Fruit fly (Drosophila melanogaster) S2 (cell line): Measurements from ENCODE around the gene Kap-alpha1.

Source experiments
- CG8478 ChIP-seq: fragments of >200 bp; optimal IDR thresholded peaks from 2 replicates; lab custom pipeline; 2018
- CTCF ChIP-seq, 2 experiments: fragments of >200 bp; optimal IDR thresholded peaks; 2 replicates each; lab custom pipeline; 2018

Kap-alpha1 gene

dm6 chr3L:19804908-19805307 is 2.1 kb upstream of the Kap-alpha1 start, which contains the start of the genes TORIP and Ccdc58:
Gene TORIP, minus strand, starts transcription at chr3L:19805080.
Gene Ccdc58, plus strand, starts transcription at chr3L:19805181.
- no peak for TF ChIP-seq CTCF (optimal IDR thresholded peaks at IDR 0.05; lab: Kevin White, UChicago)
- no peak for TF ChIP-seq CG8478 (lab: Kevin White, UChicago)

- TF ChIP-seq CG8478 (lab: Kevin White, UChicago) (no peak), CTCF (optimal IDR thresholded peaks at IDR 0.05; lab: Kevin White, UChicago) (no peak)
Observed at dm6 chr3L:19805895-19806294, 1.1 kb upstream of the Kap-alpha1 start, which contains the start of gene CG34116. Gene CG34116, minus strand, starts transcription at chr3L:19806036.

DNA sequence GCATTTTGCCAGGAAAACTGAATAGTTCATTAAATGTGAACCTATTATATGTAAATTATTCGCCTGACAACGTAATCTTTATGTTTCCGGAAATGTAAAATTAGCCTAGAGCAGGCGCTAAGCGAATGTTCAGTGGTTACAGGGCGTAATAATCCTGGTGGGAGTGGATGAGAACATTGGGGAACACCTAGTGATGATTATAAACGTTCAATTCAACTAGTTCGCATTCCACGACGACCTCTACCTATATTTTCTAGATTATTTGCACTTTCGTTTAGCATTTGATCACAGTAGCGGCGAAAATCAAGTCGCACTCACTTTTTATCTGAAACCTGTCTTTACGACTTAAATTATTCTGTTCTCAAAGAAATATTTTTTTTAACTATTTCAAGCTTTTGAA is 489 bp downstream of the Kap-alpha1 start:
- no peak for TF ChIP-seq CG8478 (lab: Kevin White, UChicago)
- TF ChIP-seq CTCF (optimal IDR thresholded peaks at IDR 0.05; lab: Kevin White, UChicago): no peak

- TF ChIP-seq CG8478 (lab: Kevin White, UChicago) (no peak), CTCF (optimal IDR thresholded peaks at IDR 0.05; lab: Kevin White, UChicago) (no peak)
Observed at dm6 chr3L:19812491-19812890, 5.5 kb downstream of the Kap-alpha1 start.

- TF ChIP-seq CG8478 (lab: Kevin White, UChicago): no peak
- no peak for TF ChIP-seq CTCF (optimal IDR thresholded peaks at IDR 0.05; lab: Kevin White, UChicago)
Observed at dm6 chr3L:19813075-19813903, 6.3 kb downstream of the Kap-alpha1 start, which contains the start of gene Cyp305a1. Gene Cyp305a1, minus strand, starts transcription at chr3L:19813339.

DNA sequence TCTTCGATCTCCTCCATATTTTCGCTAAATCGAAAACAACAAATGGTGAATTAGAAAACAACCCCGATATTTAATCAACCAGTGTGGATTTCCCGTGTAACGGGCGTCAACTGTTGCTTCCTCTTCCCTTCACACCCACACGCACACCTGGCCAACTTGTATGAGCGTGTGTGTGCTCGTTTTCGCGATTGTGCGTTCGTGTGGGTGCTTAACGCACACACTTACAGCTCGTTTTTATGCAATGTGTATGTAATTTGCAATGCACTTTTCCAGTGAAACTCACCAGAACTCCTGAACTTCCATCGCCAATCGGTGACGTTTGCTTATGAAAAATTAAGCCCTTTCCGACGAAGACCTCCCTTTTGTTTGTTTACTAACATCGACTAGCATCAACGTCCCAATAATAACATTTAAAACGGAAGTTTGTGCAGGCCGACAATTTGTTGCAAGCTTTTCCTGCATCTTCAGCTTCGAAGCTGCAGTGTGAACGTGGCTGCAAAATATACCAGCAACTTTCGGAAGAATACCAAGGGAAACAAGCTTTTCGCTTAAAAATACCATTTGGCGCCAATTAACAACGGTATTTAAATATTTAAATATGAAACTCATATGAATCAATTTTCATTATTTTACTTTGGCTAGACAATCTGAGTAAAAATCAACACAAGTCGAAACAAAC is 8.6 kb downstream of the Kap-alpha1 start, which contains the start of gene cyc:
cyc (minus strand) TSS at position 467 of the 679 bp plus-strand sequence.
- TF ChIP-seq CG8478 (lab: Kevin White, UChicago) (no peak), CTCF (optimal IDR thresholded peaks at IDR 0.05; lab: Kevin White, UChicago) (no peak)

DNA sequence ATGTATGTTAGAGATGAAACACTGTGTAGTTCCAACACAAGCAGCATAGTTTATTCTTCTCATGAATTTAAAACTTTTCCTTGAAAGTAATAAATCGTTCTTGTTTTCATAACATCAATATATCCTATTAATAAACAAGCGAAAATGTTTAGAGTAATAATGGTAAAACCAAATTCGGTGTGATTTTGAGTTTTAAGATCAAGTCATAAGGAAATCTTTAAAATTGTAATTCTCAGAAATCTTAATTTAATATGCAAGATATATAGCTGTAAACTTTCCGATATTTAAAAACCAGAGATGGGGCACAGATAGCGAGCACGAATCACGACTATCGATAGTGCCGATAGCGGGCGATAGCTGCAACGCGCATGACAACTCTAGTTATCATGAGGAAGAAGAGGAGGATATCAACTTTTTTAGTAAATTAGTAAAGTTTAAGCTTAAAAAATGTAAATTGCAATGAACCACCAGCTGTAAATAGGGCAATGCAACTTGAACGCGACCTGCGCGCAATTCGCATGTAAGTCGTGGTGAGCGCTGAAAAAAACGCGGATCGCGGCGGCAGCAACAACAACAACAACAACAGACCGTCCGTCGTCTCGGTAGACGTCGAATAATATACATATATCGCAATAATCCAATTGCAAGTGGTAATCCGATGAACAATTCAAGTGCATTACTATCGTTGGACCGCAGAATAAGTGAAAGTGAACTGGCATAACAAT is 10.9 kb downstream of the Kap-alpha1 start, which contains the start of the genes Fibp and Deaf1:
Fibp (minus strand) TSS at position 161 of the 725 bp plus-strand sequence.
Deaf1 (plus strand) TSS at position 368 of the 725 bp plus-strand sequence.
- no peak for TF ChIP-seq CG8478 (lab: Kevin White, UChicago)
- peak in 1 of 2 experiments; percentile 9 for TF ChIP-seq CTCF (optimal IDR thresholded peaks at IDR 0.05; lab: Kevin White, UChicago)

DNA sequence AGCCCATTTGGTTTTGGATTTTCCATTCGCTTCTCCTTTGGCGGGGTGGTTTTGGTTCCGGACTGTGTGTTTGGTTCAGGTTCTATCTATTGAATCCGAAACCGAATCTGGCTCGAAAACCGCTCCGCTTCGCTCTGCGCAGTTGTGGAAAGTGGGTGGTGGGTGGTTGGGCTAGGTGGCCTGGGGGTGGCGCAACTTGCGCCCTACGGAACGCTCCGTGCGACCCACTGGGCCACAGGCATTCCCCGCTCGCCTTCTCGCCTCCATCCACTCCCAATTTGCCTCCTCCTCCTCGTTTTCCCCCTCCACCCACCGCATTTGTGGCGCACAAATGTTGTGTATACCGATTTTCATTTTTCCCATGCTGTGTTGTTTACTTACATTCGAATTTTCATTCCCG is 11.7 kb downstream of the Kap-alpha1 start:
- TF ChIP-seq CG8478 (lab: Kevin White, UChicago) (no peak), CTCF (optimal IDR thresholded peaks at IDR 0.05; lab: Kevin White, UChicago) (no peak)

- TF ChIP-seq CG8478 (lab: Kevin White, UChicago): no peak
- TF ChIP-seq CTCF (optimal IDR thresholded peaks at IDR 0.05; lab: Kevin White, UChicago): no peak
Observed at dm6 chr3L:19833227-19833626, 26.2 kb downstream of the Kap-alpha1 start.

DNA sequence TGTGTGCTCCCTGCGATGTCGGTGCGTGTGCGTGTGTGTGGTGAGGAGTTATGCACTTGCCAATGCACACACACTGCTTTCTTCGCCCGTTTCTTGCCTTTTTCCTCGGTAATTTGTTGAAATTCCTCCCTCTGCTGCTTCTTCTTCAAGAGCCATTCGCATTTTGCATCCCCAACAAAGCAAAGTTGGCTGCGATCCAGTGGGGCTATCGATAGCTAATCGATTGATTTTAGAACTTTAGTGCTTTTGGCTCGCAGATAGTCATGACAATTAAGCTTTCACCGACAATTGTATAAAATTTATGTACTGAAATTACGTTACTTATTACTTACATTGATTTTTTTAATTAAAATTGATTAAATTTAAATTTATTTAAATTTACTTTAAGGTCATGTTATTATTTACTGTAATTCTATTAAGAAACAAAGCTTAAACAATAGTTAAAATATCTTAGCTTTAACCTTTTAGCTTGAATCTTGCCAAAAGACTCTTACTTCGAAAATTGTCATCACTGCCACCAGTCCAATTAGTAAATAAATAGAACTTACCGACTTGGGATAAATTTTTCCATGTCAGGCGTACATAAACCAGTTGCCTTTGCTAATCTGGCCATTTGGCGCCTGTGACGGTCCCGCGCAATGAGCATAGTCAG is 27.2 kb downstream of the Kap-alpha1 start, which contains the start of the genes trc and CG32221:
trc (minus strand) TSS at position 162 of the 652 bp plus-strand sequence.
CG32221 (plus strand) TSS at position 528 of the 652 bp plus-strand sequence.
- no peak for TF ChIP-seq CTCF (optimal IDR thresholded peaks at IDR 0.05; lab: Kevin White, UChicago)
- TF ChIP-seq CG8478 (lab: Kevin White, UChicago): no peak

DNA sequence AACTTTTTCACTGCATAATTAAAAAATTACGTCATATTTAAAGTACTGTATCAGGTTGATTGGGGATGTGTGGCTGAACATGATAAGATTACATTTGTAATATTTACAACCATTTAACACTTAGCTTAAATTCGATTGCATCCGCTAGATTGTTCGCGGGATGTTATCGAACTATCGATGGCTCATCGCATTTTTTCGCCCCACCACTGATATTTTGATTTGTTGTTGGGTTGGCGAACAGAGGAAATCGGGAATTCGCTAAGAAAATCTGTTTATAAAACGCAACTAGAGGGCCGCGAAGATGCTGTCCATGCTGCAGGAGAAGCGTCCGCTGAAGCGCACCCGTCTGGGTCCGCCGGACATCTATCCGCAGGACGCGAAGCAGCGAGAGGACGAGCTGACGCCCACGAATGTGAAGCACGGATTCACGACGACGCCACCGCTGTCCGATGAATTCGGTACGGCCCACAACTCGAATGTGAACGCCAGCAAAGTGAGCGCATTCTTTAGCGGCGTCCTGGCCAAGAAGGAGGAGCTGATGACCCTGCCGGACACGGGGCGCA is 29.4 kb downstream of the Kap-alpha1 start, which contains the start of gene kto:
kto (plus strand) TSS at position 240 of the 563 bp plus-strand sequence.
- no peak for TF ChIP-seq CTCF (optimal IDR thresholded peaks at IDR 0.05; lab: Kevin White, UChicago)
- TF ChIP-seq CG8478 (lab: Kevin White, UChicago): no peak

DNA sequence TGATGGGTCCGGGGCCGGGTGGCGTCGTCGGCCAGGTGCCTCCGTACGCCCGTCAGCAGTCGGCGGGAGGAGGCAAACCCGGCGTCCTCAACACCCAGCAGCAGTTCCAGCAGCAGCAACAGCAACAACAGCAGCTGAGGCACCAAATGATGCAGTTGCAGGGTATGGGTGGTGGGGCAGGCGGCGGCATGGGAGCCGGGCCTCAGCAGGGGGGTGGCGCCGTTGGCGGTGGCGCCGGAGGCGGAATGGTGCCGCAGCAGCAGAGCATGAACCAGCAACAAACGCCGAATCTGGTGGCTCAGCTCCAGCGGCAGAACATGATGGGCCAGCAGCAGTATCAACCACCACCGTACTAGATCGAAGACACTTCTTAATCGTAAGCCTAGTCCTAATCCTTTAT is 37.5 kb downstream of the Kap-alpha1 start:
- TF ChIP-seq CTCF (optimal IDR thresholded peaks at IDR 0.05; lab: Kevin White, UChicago) (no peak), CG8478 (lab: Kevin White, UChicago) (no peak)
